Fruit fly (Drosophila melanogaster): ENCODE data around the gene mRpS35.

The mRpS35 gene

DNA sequence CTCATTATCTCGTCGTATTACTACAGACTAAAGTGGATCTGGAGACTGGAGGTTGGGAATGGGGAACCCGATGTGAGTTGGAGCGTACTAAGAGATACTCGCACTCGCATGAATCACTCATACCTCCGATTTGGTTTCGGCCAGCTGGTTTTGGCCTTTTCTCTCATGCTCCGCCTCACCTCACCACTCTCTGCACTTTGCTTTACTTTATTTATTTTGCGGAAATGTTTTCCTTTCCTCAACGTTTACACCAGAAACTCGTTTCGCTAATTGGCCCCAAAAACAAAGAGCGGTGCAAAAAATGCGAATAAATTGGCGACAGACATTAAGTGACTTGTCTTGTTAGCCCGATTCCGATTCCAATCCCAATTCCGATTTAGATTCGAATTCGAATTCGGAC is 26.7 kb downstream of the mRpS35 start:
- TF ChIP-seq rn (GFP tag; IDR thresholded peaks at IDR 0.05) (no peak), CG34367 (tag; optimal IDR thresholded peaks at IDR 0.05) (no peak), CG15710 (tag; optimal IDR thresholded peaks at IDR 0.05) (no peak), D1 (tag; optimal IDR thresholded peaks at IDR 0.05) (no peak), CG4496 (GFP tag; IDR thresholded peaks at IDR 0.05) (no peak), CG17806 (tag; optimal IDR thresholded peaks at IDR 0.05) (no peak), Pif1A (GFP tag; optimal IDR thresholded peaks at IDR 0.05) (no peak), CG10348 (GFP tag; IDR thresholded peaks at IDR 0.05) (no peak), CG14655 (GFP tag; optimal IDR thresholded peaks at IDR 0.05) (no peak), CG8301 (tag; optimal IDR thresholded peaks at IDR 0.05) (no peak), Ets98B (GFP tag; IDR thresholded peaks at IDR 0.05) (no peak), fd96Ca (GFP tag; IDR thresholded peaks at IDR 0.05) (no peak), CG13204 (GFP tag; optimal IDR thresholded peaks at IDR 0.05) (no peak)

DNA sequence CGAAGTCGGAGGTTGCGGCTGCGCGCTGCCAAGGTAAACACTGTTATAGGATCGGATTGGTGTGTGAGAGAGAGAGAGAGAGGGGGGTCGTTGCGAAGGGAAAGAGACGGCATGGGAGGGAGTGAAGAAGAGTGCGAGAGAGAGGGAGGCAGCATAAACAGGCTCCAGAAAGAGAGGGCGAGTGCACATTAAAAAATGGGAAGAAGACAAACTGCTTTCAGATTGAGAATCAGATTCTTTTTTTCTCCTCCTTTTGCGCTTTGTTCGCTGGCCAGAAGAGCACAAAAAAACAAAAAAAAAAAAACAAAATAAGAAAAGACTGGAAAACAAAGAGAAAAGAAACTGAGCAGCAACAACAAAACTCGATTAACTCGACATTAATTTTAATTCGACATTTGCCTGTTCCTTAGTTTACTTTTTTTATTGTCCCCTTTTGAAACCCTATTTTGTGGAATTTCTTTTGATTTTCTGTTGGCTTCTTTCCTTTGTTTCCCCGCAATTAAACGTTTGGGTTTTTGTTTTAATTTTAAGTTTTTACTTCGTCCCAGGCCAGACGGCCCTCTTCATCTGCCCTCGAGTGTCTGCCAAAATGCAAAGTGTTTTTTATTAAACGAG is 27.7 kb downstream of the mRpS35 start:
- TF ChIP-seq CG9948 (tag; optimal IDR thresholded peaks at IDR 0.05), result peak; percentile 57
- TF ChIP-seq Pif1B (GFP tag; optimal IDR thresholded peaks at IDR 0.05), result no peak
- TF ChIP-seq CG13204 (GFP tag; optimal IDR thresholded peaks at IDR 0.05), result peak; percentile 91
- peak; percentile 82 for TF ChIP-seq gl (tag; optimal IDR thresholded peaks at IDR 0.05)
- no peak for TF ChIP-seq fd96Ca (GFP tag; IDR thresholded peaks at IDR 0.05)
- peak; percentile 79; the same call in 2 of the 3 replicates for TF ChIP-seq CG4496 (GFP tag; IDR thresholded peaks at IDR 0.05)
- TF ChIP-seq Pif1A (GFP tag; optimal IDR thresholded peaks at IDR 0.05), result peak; percentile 46
- TF ChIP-seq EcR (GFP tag; optimal IDR thresholded peaks at IDR 0.05), result peak; percentile 98
- no peak for TF ChIP-seq CG32121 (GFP tag; IDR thresholded peaks at IDR 0.05)
- peak; percentile 84 for TF ChIP-seq CG34367 (tag; optimal IDR thresholded peaks at IDR 0.05)
- TF ChIP-seq CG8301 (tag; optimal IDR thresholded peaks at IDR 0.05), result peak; percentile 7
- no peak for TF ChIP-seq CG10348 (GFP tag; IDR thresholded peaks at IDR 0.05)
- peak; percentile 65 for TF ChIP-seq CG8159 (tag; optimal IDR thresholded peaks at IDR 0.05)
- TF ChIP-seq Ets98B (GFP tag; IDR thresholded peaks at IDR 0.05), result no peak
- TF ChIP-seq CG17806 (tag; optimal IDR thresholded peaks at IDR 0.05), result peak; percentile 62
- peak; percentile 83 for TF ChIP-seq CG15710 (tag; optimal IDR thresholded peaks at IDR 0.05)
- peak; percentile 79 for TF ChIP-seq CG12605 (GFP tag; IDR thresholded peaks at IDR 0.05)
- TF ChIP-seq D1 (tag; optimal IDR thresholded peaks at IDR 0.05), result no peak
- TF ChIP-seq rn (GFP tag; IDR thresholded peaks at IDR 0.05), result no peak
- TF ChIP-seq Snoo (tag; optimal IDR thresholded peaks at IDR 0.05), result peak; percentile 60
- peak; percentile 31 for TF ChIP-seq CG14655 (GFP tag; optimal IDR thresholded peaks at IDR 0.05)

DNA sequence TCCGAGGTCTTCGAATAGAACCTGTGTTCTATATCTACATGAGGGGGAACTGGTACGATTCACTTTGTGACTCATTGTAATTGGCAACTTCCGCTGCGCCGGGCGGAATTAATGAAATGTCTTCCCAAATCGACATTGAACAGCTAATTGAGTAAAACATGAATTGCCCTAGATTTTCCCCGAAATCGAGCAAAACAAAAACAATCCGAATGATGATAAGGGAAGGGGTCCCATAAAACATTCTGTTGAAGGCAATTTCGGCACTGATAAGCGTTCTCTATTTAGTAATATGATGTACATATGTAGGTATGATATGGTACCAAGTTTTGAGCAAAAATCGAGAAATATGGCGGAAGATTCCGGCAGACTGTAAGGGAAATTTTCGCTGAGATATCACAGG is 29.1 kb downstream of the mRpS35 start:
- TF ChIP-seq Pif1A (GFP tag; optimal IDR thresholded peaks at IDR 0.05) (no peak), Snoo (tag; optimal IDR thresholded peaks at IDR 0.05) (no peak), CG17806 (tag; optimal IDR thresholded peaks at IDR 0.05) (no peak), CG10348 (GFP tag; IDR thresholded peaks at IDR 0.05) (no peak), CG12605 (GFP tag; IDR thresholded peaks at IDR 0.05) (no peak), CG9948 (tag; optimal IDR thresholded peaks at IDR 0.05) (no peak), rn (GFP tag; IDR thresholded peaks at IDR 0.05) (no peak), CG15710 (tag; optimal IDR thresholded peaks at IDR 0.05) (no peak), CG32121 (GFP tag; IDR thresholded peaks at IDR 0.05) (no peak), CG34367 (tag; optimal IDR thresholded peaks at IDR 0.05) (no peak), CG4496 (GFP tag; IDR thresholded peaks at IDR 0.05) (no peak), CG14655 (GFP tag; optimal IDR thresholded peaks at IDR 0.05) (no peak), EcR (GFP tag; optimal IDR thresholded peaks at IDR 0.05) (no peak), fd96Ca (GFP tag; IDR thresholded peaks at IDR 0.05) (no peak), D1 (tag; optimal IDR thresholded peaks at IDR 0.05) (no peak), CG13204 (GFP tag; optimal IDR thresholded peaks at IDR 0.05) (no peak), Ets98B (GFP tag; IDR thresholded peaks at IDR 0.05) (no peak), gl (tag; optimal IDR thresholded peaks at IDR 0.05) (no peak), Pif1B (GFP tag; optimal IDR thresholded peaks at IDR 0.05) (no peak), CG8159 (tag; optimal IDR thresholded peaks at IDR 0.05) (no peak)

DNA sequence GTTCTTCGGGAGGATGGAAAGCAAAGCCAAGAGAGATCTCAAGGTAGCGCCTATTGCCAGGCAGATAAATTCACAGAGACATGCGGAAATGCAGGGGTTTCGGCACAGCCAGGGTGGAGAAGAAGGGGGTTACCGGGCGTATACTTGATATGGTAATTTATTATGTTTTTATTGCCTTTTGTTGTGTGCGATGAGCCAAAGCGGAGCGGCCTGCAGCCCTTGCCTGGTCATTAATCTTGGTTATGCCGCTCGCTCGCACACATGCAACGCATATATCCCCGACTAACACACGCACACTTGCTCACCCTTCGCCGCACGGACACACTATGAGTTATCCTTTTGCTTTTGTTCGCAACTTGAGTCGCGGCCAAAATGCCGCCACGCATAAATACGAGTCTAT is 36.0 kb downstream of the mRpS35 start:
- TF ChIP-seq CG15710 (tag; optimal IDR thresholded peaks at IDR 0.05) (no peak), gl (tag; optimal IDR thresholded peaks at IDR 0.05) (no peak), CG10348 (GFP tag; IDR thresholded peaks at IDR 0.05) (no peak), Pif1A (GFP tag; optimal IDR thresholded peaks at IDR 0.05) (no peak), EcR (GFP tag; optimal IDR thresholded peaks at IDR 0.05) (peak; percentile 23), rn (GFP tag; IDR thresholded peaks at IDR 0.05) (no peak)

DNA sequence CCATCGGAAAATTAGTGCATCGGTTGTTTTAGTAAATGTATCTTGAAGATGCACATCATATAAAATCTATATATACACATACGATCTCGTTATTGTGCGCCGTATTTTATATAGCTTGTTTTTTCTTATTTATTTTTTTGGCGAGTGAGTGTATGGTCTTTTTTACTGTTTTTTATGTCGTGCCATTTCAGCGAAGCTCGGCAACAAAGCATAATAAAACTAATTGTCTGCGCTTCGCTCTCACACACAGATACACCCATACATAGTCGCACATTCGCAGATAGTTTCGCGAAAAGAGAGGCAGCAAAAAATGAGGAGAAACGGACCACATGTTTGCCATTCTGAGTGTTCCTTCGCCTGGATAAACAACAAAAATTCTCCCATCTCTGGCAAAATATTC is 37.2 kb downstream of the mRpS35 start:
- TF ChIP-seq CG32121 (GFP tag; IDR thresholded peaks at IDR 0.05) (peak; percentile 70), CG10348 (GFP tag; IDR thresholded peaks at IDR 0.05) (no peak), Pif1A (GFP tag; optimal IDR thresholded peaks at IDR 0.05) (peak; percentile 18), CG8301 (tag; optimal IDR thresholded peaks at IDR 0.05) (peak; percentile 21), Ets98B (GFP tag; IDR thresholded peaks at IDR 0.05) (peak; percentile 46; the same call in 1 of the 2 replicates), rn (GFP tag; IDR thresholded peaks at IDR 0.05) (no peak), Snoo (tag; optimal IDR thresholded peaks at IDR 0.05) (no peak), CG34367 (tag; optimal IDR thresholded peaks at IDR 0.05) (peak; percentile 45), CG17806 (tag; optimal IDR thresholded peaks at IDR 0.05) (no peak), CG12605 (GFP tag; IDR thresholded peaks at IDR 0.05) (peak; percentile 72), CG14655 (GFP tag; optimal IDR thresholded peaks at IDR 0.05) (peak; percentile 38), CG4496 (GFP tag; IDR thresholded peaks at IDR 0.05) (peak; percentile 70; the same call in 2 of the 3 replicates), CG8159 (tag; optimal IDR thresholded peaks at IDR 0.05) (no peak), EcR (GFP tag; optimal IDR thresholded peaks at IDR 0.05) (peak; percentile 24), gl (tag; optimal IDR thresholded peaks at IDR 0.05) (peak; percentile 45), Pif1B (GFP tag; optimal IDR thresholded peaks at IDR 0.05) (no peak), CG9948 (tag; optimal IDR thresholded peaks at IDR 0.05) (no peak), CG13204 (GFP tag; optimal IDR thresholded peaks at IDR 0.05) (peak; percentile 3), fd96Ca (GFP tag; IDR thresholded peaks at IDR 0.05) (no peak), CG15710 (tag; optimal IDR thresholded peaks at IDR 0.05) (peak; percentile 26), D1 (tag; optimal IDR thresholded peaks at IDR 0.05) (peak; percentile 46)

Measured in whole organism, pupa.